Worm (Caenorhabditis elegans) whole organism, mixed stage, embryonic: Measurements from ENCODE around the gene srw-107.

Experiments used
- ceh-43 ChIP-seq: fragments of 200-800 bp; sonication (Bioruptor generic); optimal IDR thresholded peaks from 2 replicates; lab custom pipeline; 2018; ENCODE audit warnings: mild to moderate bottlenecking, missing genetic modification characterization, moderate library complexity, missing compliant biosample characterization
- ces-1 ChIP-seq: fragments of 150-350 bp; optimal IDR thresholded peaks from 2 replicates; lab custom pipeline; 2014; ENCODE audit warnings: missing biosample characterization, missing genetic modification reagents, missing genetic modification characterization
- elt-3 ChIP-seq: fragments of 150-350 bp; optimal IDR thresholded peaks from 2 replicates; lab custom pipeline; 2014; ENCODE audit warnings: missing biosample characterization, missing genetic modification characterization
- nhr-2 ChIP-seq: fragments of 150-350 bp; optimal IDR thresholded peaks from 2 replicates; lab custom pipeline; 2014; ENCODE audit warnings: missing biosample characterization, missing genetic modification characterization
- nhr-237 ChIP-seq: fragments of 150-350 bp; optimal IDR thresholded peaks from 2 replicates; lab custom pipeline; 2014; ENCODE audit warnings: missing biosample characterization, missing genetic modification characterization
- sptf-1 ChIP-seq: sonication (generic microtip); optimal IDR thresholded peaks from 2 replicates; lab custom pipeline; 2017; ENCODE audit warnings: mild to moderate bottlenecking, missing genetic modification characterization, moderate library complexity, missing compliant biosample characterization
- tbx-8 ChIP-seq: fragments of 200-800 bp; sonication (Bioruptor generic); optimal IDR thresholded peaks from 2 replicates; lab custom pipeline; 2018; ENCODE audit warnings: mild to moderate bottlenecking, missing genetic modification characterization, moderate library complexity, missing compliant biosample characterization

DNA sequence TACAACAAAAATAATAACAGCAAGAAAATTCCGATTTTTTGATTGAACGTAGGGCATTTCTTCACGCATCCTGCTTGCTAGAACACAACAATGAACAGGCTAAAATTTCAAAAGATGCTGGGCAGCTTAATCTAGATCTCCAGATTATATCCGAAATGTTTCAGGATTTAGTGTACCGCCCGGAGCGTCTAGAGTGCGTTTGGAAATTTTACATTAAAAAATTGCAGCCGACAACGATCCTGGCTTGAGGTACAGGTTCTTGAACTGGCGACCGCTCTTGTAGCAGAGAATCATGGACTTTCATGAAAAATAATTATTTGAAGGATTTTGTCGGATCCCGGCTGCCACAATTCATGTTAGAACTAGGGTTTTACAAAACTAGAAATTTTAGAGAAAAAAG, 26.6 kb upstream of the srw-107 start, which contains the start of gene C14C6.6:
- TF ChIP-seq sptf-1 (tag; lab: Kevin White, UChicago) (no peak), elt-3 (no peak), tbx-8 (GFP tag; lab: Kevin White, UChicago) (no peak), ces-1 (GFP tag; lab: Kevin White, UChicago) (no peak), nhr-2 (no peak), ceh-43 (GFP tag; lab: Kevin White, UChicago) (no peak), nhr-237 (no peak)
